Fruit fly (Drosophila melanogaster): ENCODE data around the gene Kaz-m1.

Gene Kaz-m1

dm6 chr3R:26017771-26018731 lies 3.5 kb downstream of the Kaz-m1 start:
- TF ChIP-seq Vsx2 (GFP tag; optimal IDR thresholded peaks at IDR 0.05; ENCODE audit: partially characterized antibody) (peak; percentile 17), ey (GFP tag; optimal IDR thresholded peaks at IDR 0.05) (peak; percentile 63), HLH106 (tag; optimal IDR thresholded peaks at IDR 0.05) (peak; percentile 94), CrebA (GFP tag; optimal IDR thresholded peaks at IDR 0.05; ENCODE audit: borderline replicate concordance) (no peak), CG32264 (GFP tag; optimal IDR thresholded peaks at IDR 0.05) (no peak), lola (GFP tag; optimal IDR thresholded peaks at IDR 0.05) (no peak), pan (optimal IDR thresholded peaks at IDR 0.05) (no peak), sage (GFP tag; optimal IDR thresholded peaks at IDR 0.05) (peak; percentile 36), OdsH (GFP tag; optimal IDR thresholded peaks at IDR 0.05) (peak; percentile 93), Hr78 (GFP tag; optimal IDR thresholded peaks at IDR 0.05) (no peak), N (GFP tag; optimal IDR thresholded peaks at IDR 0.05) (no peak), GATAd (GFP tag; optimal IDR thresholded peaks at IDR 0.05) (no peak), Rel (GFP tag; optimal IDR thresholded peaks at IDR 0.05) (peak; percentile 75), Rel (tag; optimal IDR thresholded peaks at IDR 0.05) (peak; percentile 53), brk (GFP tag; optimal IDR thresholded peaks at IDR 0.05) (peak; percentile 79), Hr83 (GFP tag; optimal IDR thresholded peaks at IDR 0.05; ENCODE audit: poor library complexity, severe bottlenecking) (peak; percentile 96), br (GFP tag; optimal IDR thresholded peaks at IDR 0.05) (peak; percentile 74), CG9705 (GFP tag; optimal IDR thresholded peaks at IDR 0.05) (peak; percentile 90), Hnf4 (GFP tag; optimal IDR thresholded peaks at IDR 0.05) (peak; percentile 77), rgr (GFP tag; optimal IDR thresholded peaks at IDR 0.05) (peak; percentile 87), Abd-B (GFP tag; optimal IDR thresholded peaks at IDR 0.05) (no peak), usp (GFP tag; optimal IDR thresholded peaks at IDR 0.05) (no peak), Mio (GFP tag; optimal IDR thresholded peaks at IDR 0.05) (no peak), Dfd (GFP tag; optimal IDR thresholded peaks at IDR 0.05) (peak; percentile 83), jim (GFP tag; optimal IDR thresholded peaks at IDR 0.05) (peak; percentile 49), woc (GFP tag; optimal IDR thresholded peaks at IDR 0.05) (peak; percentile 91), h (GFP tag; optimal IDR thresholded peaks at IDR 0.05) (peak; percentile 84), Jra (GFP tag; optimal IDR thresholded peaks at IDR 0.05) (peak; percentile 58), dl (GFP tag; optimal IDR thresholded peaks at IDR 0.05; ENCODE audit: insufficient read depth in 1 of 2, partially characterized antibody in 2 of 2) (no peak), tai (GFP tag; optimal IDR thresholded peaks at IDR 0.05) (peak; percentile 76), dmrt93B (GFP tag; optimal IDR thresholded peaks at IDR 0.05) (peak; percentile 92), dsf (GFP tag; optimal IDR thresholded peaks at IDR 0.05; ENCODE audit: borderline replicate concordance) (peak; percentile 52), fru (GFP tag; optimal IDR thresholded peaks at IDR 0.05) (peak; percentile 90), Dif (GFP tag; optimal IDR thresholded peaks at IDR 0.05; ENCODE audit: partially characterized antibody) (peak; percentile 2), psq (GFP tag; optimal IDR thresholded peaks at IDR 0.05) (peak; percentile 95), sv (GFP tag; optimal IDR thresholded peaks at IDR 0.05) (peak; percentile 41), Myc (optimal IDR thresholded peaks at IDR 0.05) (no peak), Sp1 (GFP tag; optimal IDR thresholded peaks at IDR 0.05) (peak; percentile 98), foxo (GFP tag; optimal IDR thresholded peaks at IDR 0.05) (peak in 1 of 2 experiments; percentile 93)

DNA sequence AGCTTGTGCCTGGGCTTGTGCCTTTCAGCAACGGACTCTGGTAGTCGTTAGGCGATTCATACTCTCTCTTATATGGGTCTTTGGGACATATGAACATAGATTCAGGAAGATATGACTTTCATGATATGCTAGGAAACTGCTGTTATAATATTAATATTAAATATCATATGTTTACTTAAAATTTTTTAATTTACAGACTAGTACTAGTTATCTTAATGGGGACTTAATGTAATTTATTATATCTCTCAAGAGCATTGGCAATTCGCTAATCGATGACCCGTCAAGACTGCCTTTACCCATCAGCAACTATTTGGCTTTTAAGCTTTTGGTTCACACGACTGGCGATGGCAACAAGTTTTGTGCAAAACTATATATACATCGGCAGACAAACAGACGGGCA lies 4.7 kb downstream of the Kaz-m1 start:
- TF ChIP-seq Mio (GFP tag; optimal IDR thresholded peaks at IDR 0.05), result no peak
- TF ChIP-seq foxo (GFP tag; optimal IDR thresholded peaks at IDR 0.05), result peak in 1 of 2 experiments; percentile 5

All from whole organism, wandering third instar larva.